Fruit fly (Drosophila melanogaster): ENCODE measurements around the gene H2.0.

H2.0 gene

DNA sequence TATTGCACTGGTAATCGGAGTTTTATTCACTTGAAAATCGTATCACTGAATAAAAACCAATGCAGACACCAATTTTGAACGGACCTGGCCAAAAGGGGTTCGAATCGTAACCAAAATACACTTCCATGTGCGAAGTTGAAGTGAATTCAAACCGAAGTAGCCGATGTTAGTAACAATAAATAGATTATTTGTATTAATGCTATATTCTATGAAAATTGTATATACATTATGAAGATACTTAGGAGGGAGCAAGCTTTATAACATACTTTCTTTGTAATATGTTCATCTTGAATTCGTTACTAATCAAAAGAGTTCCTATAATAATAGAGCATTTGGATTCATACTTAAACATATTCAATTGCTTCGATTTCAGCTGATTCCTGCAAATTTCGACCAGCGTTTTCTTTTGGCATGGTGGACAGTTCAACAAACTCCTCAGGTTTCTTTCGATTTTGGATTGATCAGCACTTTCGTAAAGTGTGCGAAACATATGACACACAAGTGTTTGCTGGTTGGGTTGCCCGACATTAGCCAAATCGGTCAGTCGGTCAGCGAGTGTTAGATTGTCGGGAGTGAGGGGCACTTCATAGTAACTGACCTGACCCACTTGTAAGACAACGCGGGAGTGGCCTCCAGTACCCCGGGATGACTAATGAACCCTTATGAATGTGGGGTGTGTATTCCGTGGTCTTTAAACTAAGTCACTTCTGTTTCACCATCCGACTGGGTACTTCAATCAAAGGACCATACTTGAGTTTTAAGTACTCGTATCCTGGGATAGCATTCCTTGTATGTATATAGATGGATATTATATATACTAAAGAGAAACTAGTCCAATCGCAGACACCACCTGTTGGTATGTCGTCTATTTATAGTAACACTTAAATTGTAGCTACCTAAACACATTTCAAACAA, 51.2 kb downstream of the H2.0 start, which contains the start of the genes CG13992 and Ucp4C:
CG13992 (minus strand) TSS at position 51 of the 915 bp plus-strand sequence.
Ucp4C (plus strand) TSS at position 865 of the 915 bp plus-strand sequence.
- TF ChIP-seq Snoo (tag; optimal IDR thresholded peaks at IDR 0.05) (no peak), CG8301 (tag; optimal IDR thresholded peaks at IDR 0.05) (no peak), CG12605 (GFP tag; IDR thresholded peaks at IDR 0.05) (no peak), Ets98B (GFP tag; IDR thresholded peaks at IDR 0.05) (no peak), Pif1A (GFP tag; optimal IDR thresholded peaks at IDR 0.05) (no peak), fd96Ca (GFP tag; IDR thresholded peaks at IDR 0.05) (no peak), CG34367 (tag; optimal IDR thresholded peaks at IDR 0.05) (no peak), gl (tag; optimal IDR thresholded peaks at IDR 0.05) (no peak), CG8159 (tag; optimal IDR thresholded peaks at IDR 0.05) (no peak), CG4496 (GFP tag; IDR thresholded peaks at IDR 0.05) (no peak), D1 (tag; optimal IDR thresholded peaks at IDR 0.05) (no peak), CG10348 (GFP tag; IDR thresholded peaks at IDR 0.05) (no peak)

DNA sequence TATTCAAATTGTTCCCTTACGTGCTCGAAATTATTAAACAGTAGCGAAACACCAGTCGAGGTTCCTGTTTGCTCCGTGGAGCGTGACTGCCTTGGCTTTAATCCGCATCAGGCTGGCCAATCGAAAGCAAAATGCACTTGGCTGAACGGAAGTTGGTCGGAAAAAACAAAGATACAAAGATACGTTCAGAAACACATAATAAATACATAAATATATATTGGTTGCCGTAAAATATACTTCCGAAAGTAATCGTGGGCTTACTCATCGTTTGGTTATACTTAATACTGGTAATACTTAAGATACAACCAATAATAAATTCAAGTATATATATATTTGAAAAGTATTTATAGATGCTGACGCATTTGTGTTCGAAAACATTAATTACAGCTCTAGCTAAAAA, 54.4 kb downstream of the H2.0 start, which contains the start of gene psd:
psd (minus strand) TSS at position 101 of the 400 bp plus-strand sequence.
- TF ChIP-seq CG4496 (GFP tag; IDR thresholded peaks at IDR 0.05) (no peak), CG34367 (tag; optimal IDR thresholded peaks at IDR 0.05) (no peak), EcR (GFP tag; optimal IDR thresholded peaks at IDR 0.05) (peak; percentile 52), CG10348 (GFP tag; IDR thresholded peaks at IDR 0.05) (no peak), CG13204 (GFP tag; optimal IDR thresholded peaks at IDR 0.05) (no peak)

- no peak for TF ChIP-seq rn (GFP tag; IDR thresholded peaks at IDR 0.05)
- TF ChIP-seq CG14655 (GFP tag; optimal IDR thresholded peaks at IDR 0.05), result no peak
- TF ChIP-seq Snoo (tag; optimal IDR thresholded peaks at IDR 0.05), result no peak
- no peak for TF ChIP-seq CG8301 (tag; optimal IDR thresholded peaks at IDR 0.05)
- no peak for TF ChIP-seq gl (tag; optimal IDR thresholded peaks at IDR 0.05)
- no peak for TF ChIP-seq CG4496 (GFP tag; IDR thresholded peaks at IDR 0.05)
- TF ChIP-seq CG10348 (GFP tag; IDR thresholded peaks at IDR 0.05), result no peak
- no peak for TF ChIP-seq D1 (tag; optimal IDR thresholded peaks at IDR 0.05)
- TF ChIP-seq Ets98B (GFP tag; IDR thresholded peaks at IDR 0.05), result no peak
Observed at dm6 chr2L:5964211-5964610, 55.0 kb downstream of the H2.0 start.

DNA sequence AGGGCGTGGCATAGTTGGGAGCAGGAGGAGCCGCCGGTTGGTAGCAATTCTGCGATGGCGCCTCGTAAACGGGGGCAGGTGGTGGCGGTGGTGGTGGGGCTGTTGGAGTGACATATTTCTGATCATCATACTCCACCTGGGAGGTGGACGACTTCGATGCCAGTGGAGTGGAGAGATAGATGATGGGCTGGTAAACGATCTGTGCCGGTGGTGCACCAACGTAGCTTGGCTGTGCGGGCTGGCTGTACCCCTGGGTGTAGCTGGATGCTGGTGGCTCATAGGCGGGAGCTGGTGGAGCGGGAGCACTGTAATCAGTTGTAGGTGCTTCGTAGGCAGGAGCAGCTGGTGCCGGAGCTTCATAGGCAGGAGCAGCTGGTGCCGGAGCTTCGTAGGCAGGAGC, 56.0 kb downstream of the H2.0 start:
- TF ChIP-seq CG8301 (tag; optimal IDR thresholded peaks at IDR 0.05) (no peak), CG13204 (GFP tag; optimal IDR thresholded peaks at IDR 0.05) (no peak), fd96Ca (GFP tag; IDR thresholded peaks at IDR 0.05) (no peak), D1 (tag; optimal IDR thresholded peaks at IDR 0.05) (no peak), CG8159 (tag; optimal IDR thresholded peaks at IDR 0.05) (no peak), gl (tag; optimal IDR thresholded peaks at IDR 0.05) (no peak), CG32121 (GFP tag; IDR thresholded peaks at IDR 0.05) (no peak), CG34367 (tag; optimal IDR thresholded peaks at IDR 0.05) (no peak), EcR (GFP tag; optimal IDR thresholded peaks at IDR 0.05) (no peak), CG12605 (GFP tag; IDR thresholded peaks at IDR 0.05) (no peak), Ets98B (GFP tag; IDR thresholded peaks at IDR 0.05) (no peak), CG9948 (tag; optimal IDR thresholded peaks at IDR 0.05) (no peak), CG4496 (GFP tag; IDR thresholded peaks at IDR 0.05) (no peak), CG17806 (tag; optimal IDR thresholded peaks at IDR 0.05) (no peak), rn (GFP tag; IDR thresholded peaks at IDR 0.05) (no peak)
